Fruit fly (Drosophila melanogaster) whole organism: ENCODE results near the gene Smyd5.

Experiments
- CG8478 ChIP-seq: fragments of >200 bp; optimal IDR thresholded peaks from 2 replicates; lab custom pipeline; 2018; ENCODE audit warnings: inconsistent platforms
- Dll ChIP-seq: fragments of >200 bp; optimal IDR thresholded peaks from 2 replicates; lab custom pipeline; 2017
- EcR ChIP-seq, 2 experiments: fragments of >200 bp; optimal IDR thresholded peaks; 2 replicates each; lab custom pipeline; 2017; ENCODE audit warnings: missing biosample characterization in 2 of 2, missing genetic modification characterization in 2 of 2, missing genetic modification reagents in 2 of 2
- pan ChIP-seq: fragments of >200 bp; optimal IDR thresholded peaks from 2 replicates; lab custom pipeline; 2017
- psq ChIP-seq: fragments of >200 bp; optimal IDR thresholded peaks from 2 replicates; lab custom pipeline; 2017

DNA sequence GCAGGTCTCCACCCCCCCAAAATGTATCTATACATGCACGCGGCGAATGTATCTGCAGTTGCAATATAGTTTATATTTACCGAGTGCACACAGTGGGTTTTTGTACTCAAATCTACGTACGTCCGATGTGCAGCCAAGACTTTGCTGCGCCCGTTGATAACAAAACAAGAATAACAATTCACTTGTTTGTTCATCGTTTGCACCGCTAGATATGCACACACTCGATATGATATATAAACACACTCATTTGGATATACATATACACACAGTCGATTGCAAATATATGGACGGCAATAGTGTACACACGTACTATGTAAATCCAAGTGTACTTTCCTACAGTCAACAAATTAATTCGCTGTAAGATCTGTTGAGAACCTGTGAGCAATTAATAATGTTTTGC lies 24.8 kb downstream of the Smyd5 start:
- no peak for TF ChIP-seq CG8478
- TF ChIP-seq EcR (GFP tag; optimal IDR thresholded peaks at IDR 0.05; lab: Kevin White, UChicago): no peak
- no peak for TF ChIP-seq pan (lab: Kevin White, UChicago)
- no peak for TF ChIP-seq psq (lab: Kevin White, UChicago)
- no peak for TF ChIP-seq Dll (lab: Kevin White, UChicago)
